Fruit fly (Drosophila melanogaster) whole organism, embryonic: Measurements from ENCODE around the gene Max.

Experiments
- Abd-B ChIP-seq: fragments of 200-800 bp; sonication (Bioruptor generic); optimal IDR thresholded peaks from 2 replicates; lab custom pipeline; 2018; ENCODE audit warnings: missing biosample characterization, mild to moderate bottlenecking, missing genetic modification characterization, moderate library complexity
- Asciz ChIP-seq: fragments of 200-800 bp; sonication (Bioruptor generic); optimal IDR thresholded peaks from 2 replicates; lab custom pipeline; 2017; ENCODE audit warnings: missing biosample characterization, mild to moderate bottlenecking, missing genetic modification characterization, missing genetic modification reagents
- Atf3 ChIP-seq: fragments of 200-800 bp; sonication (Bioruptor generic); optimal IDR thresholded peaks from 3 replicates; lab custom pipeline; 2016; ENCODE audit warnings: missing biosample characterization, missing genetic modification characterization
- Atf6 ChIP-seq: fragments of 200-800 bp; sonication (Bioruptor generic); IDR thresholded peaks from 2 replicates; pipeline ENCODE4 v1.3.6; 2022; ENCODE audit warnings: missing biosample characterization, missing genetic modification characterization
- Awh ChIP-seq: fragments of 200-800 bp; sonication (Bioruptor generic); IDR thresholded peaks from 2 replicates; pipeline ENCODE4, ENCODE4 v1.3.6; 2022; ENCODE audit warnings: missing biosample characterization, missing genetic modification characterization
- B-H2 ChIP-seq: fragments of 200-800 bp; sonication (Bioruptor generic); optimal IDR thresholded peaks from 2 replicates; lab custom pipeline; 2018; ENCODE audit warnings: missing biosample characterization, mild to moderate bottlenecking, missing genetic modification characterization
- Blimp-1 ChIP-seq: fragments of 200-800 bp; sonication (Bioruptor generic); optimal IDR thresholded peaks from 3 replicates; lab custom pipeline; 2018; ENCODE audit warnings: missing biosample characterization, missing genetic modification characterization, mild to moderate bottlenecking, moderate library complexity, missing genetic modification reagents
- CG11456 ChIP-seq: fragments of 200-800 bp; sonication (Bioruptor generic); IDR thresholded peaks from 3 replicates; pipeline ENCODE4 v1.3.6; 2022; ENCODE audit warnings: missing biosample characterization, missing genetic modification characterization
- CG11723 ChIP-seq: fragments of 200-800 bp; sonication (Bioruptor generic); optimal IDR thresholded peaks from 2 replicates; lab custom pipeline; 2017; ENCODE audit warnings: missing biosample characterization, mild to moderate bottlenecking, missing genetic modification characterization
- CG1233 ChIP-seq: fragments of 200-800 bp; sonication (Bioruptor generic); optimal IDR thresholded peaks from 4 replicates; lab custom pipeline; 2018; ENCODE audit warnings: missing biosample characterization, mild to moderate bottlenecking, missing genetic modification characterization
- CG13775 ChIP-seq: fragments of 200-800 bp; sonication (Bioruptor generic); optimal IDR thresholded peaks from 3 replicates; lab custom pipeline; 2017; ENCODE audit warnings: missing biosample characterization, mild to moderate bottlenecking, missing genetic modification characterization
- CG14441 ChIP-seq: fragments of 200-800 bp; sonication (Bioruptor generic); IDR thresholded peaks from 2 replicates; pipeline ENCODE4 v1.3.6; 2022; ENCODE audit warnings: missing biosample characterization, missing genetic modification characterization
- CG14710 ChIP-seq: fragments of 200-800 bp; sonication (Bioruptor generic); optimal IDR thresholded peaks from 3 replicates; lab custom pipeline; 2019; ENCODE audit warnings: missing biosample characterization, mild to moderate bottlenecking, missing genetic modification characterization, moderate library complexity
- CG15479 ChIP-seq: fragments of 200-800 bp; sonication (Bioruptor generic); optimal IDR thresholded peaks from 3 replicates; lab custom pipeline; 2019; ENCODE audit warnings: missing biosample characterization, mild to moderate bottlenecking, missing genetic modification characterization, moderate library complexity
- CG16863 ChIP-seq: fragments of 200-800 bp; sonication (Bioruptor generic); optimal IDR thresholded peaks from 3 replicates; lab custom pipeline; 2016; ENCODE audit warnings: missing biosample characterization, missing genetic modification characterization
- CG17359 ChIP-seq: fragments of 200-800 bp; sonication (Bioruptor generic); optimal IDR thresholded peaks from 3 replicates; lab custom pipeline; 2018; ENCODE audit warnings: missing biosample characterization, mild to moderate bottlenecking, missing genetic modification characterization, moderate library complexity
- CG18476 ChIP-seq: fragments of 200-800 bp; sonication (Bioruptor generic); optimal IDR thresholded peaks from 2 replicates; lab custom pipeline; 2016; ENCODE audit warnings: missing biosample characterization, mild to moderate bottlenecking, missing genetic modification characterization
- CG2129 ChIP-seq: fragments of 200-800 bp; sonication (Bioruptor generic); IDR thresholded peaks from 2 replicates; pipeline ENCODE4 v1.3.6; 2022; ENCODE audit warnings: missing biosample characterization, missing genetic modification characterization; ENCODE audit not compliant: partially characterized antibody
- CG34376 ChIP-seq: fragments of 200-800 bp; sonication (Bioruptor generic); optimal IDR thresholded peaks from 2 replicates; lab custom pipeline; 2018; ENCODE audit warnings: missing biosample characterization, mild to moderate bottlenecking, missing genetic modification characterization
- CG6765 ChIP-seq: fragments of 200-800 bp; sonication (Bioruptor generic); optimal IDR thresholded peaks from 3 replicates; lab custom pipeline; 2017; ENCODE audit warnings: missing biosample characterization, mild to moderate bottlenecking, missing genetic modification characterization
- CG8388 ChIP-seq: fragments of 200-800 bp; sonication (Bioruptor generic); optimal IDR thresholded peaks from 2 replicates; lab custom pipeline; 2019; ENCODE audit warnings: missing biosample characterization, mild to moderate bottlenecking, missing genetic modification characterization, moderate library complexity
- CG8765 ChIP-seq: fragments of 200-800 bp; sonication (Bioruptor generic); IDR thresholded peaks from 2 replicates; pipeline ENCODE4 v1.3.6; 2022; ENCODE audit warnings: missing biosample characterization, missing genetic modification characterization
- Camta ChIP-seq: fragments of 200-800 bp; sonication (Bioruptor generic); optimal IDR thresholded peaks from 2 replicates; lab custom pipeline; 2016; ENCODE audit warnings: missing biosample characterization, missing genetic modification characterization
- CoRest ChIP-seq: fragments of 200-800 bp; sonication (Bioruptor generic); optimal IDR thresholded peaks from 3 replicates; lab custom pipeline; 2018; ENCODE audit warnings: missing biosample characterization, mild to moderate bottlenecking, missing genetic modification characterization, moderate library complexity
- Dbx ChIP-seq: fragments of 200-800 bp; sonication (Bioruptor generic); IDR thresholded peaks from 3 replicates; pipeline ENCODE4 v1.3.6; 2022; ENCODE audit warnings: missing biosample characterization, missing genetic modification characterization
- Fer2 ChIP-seq: fragments of 200-800 bp; sonication (Bioruptor generic); optimal IDR thresholded peaks from 2 replicates; lab custom pipeline; 2018; ENCODE audit warnings: missing biosample characterization, mild to moderate bottlenecking, missing genetic modification characterization, moderate library complexity
- HLH3B ChIP-seq: fragments of 200-800 bp; sonication (Bioruptor generic); IDR thresholded peaks from 2 replicates; pipeline ENCODE4 v1.3.6; 2022; ENCODE audit warnings: missing biosample characterization, missing genetic modification characterization
- HLH54F ChIP-seq: fragments of 200-800 bp; sonication (Bioruptor generic); optimal IDR thresholded peaks from 3 replicates; lab custom pipeline; 2016; ENCODE audit warnings: missing biosample characterization, missing genetic modification characterization
- Hmx ChIP-seq: fragments of 200-800 bp; sonication (Bioruptor generic); optimal IDR thresholded peaks from 2 replicates; lab custom pipeline; 2016; ENCODE audit warnings: missing biosample characterization, missing genetic modification characterization
- Jarid2 ChIP-seq: fragments of 200-800 bp; sonication (Bioruptor generic); optimal IDR thresholded peaks from 3 replicates; lab custom pipeline; 2017; ENCODE audit warnings: mild to moderate bottlenecking, missing biosample characterization, missing genetic modification reagents, missing genetic modification characterization
- Kr ChIP-seq: fragments of 200-800 bp; sonication (Bioruptor generic); optimal IDR thresholded peaks from 2 replicates; lab custom pipeline; 2017; ENCODE audit warnings: missing biosample characterization, mild to moderate bottlenecking, missing genetic modification characterization
- Meics ChIP-seq: fragments of 200-800 bp; sonication (Bioruptor generic); optimal IDR thresholded peaks from 2 replicates; lab custom pipeline; 2017; ENCODE audit warnings: missing biosample characterization, mild to moderate bottlenecking, missing genetic modification characterization
- Rfx ChIP-seq: fragments of 200-800 bp; sonication (Bioruptor generic); IDR thresholded peaks from 2 replicates; pipeline ENCODE4 v1.3.6; 2022; ENCODE audit warnings: missing biosample characterization, missing genetic modification characterization
- Sox100B ChIP-seq: fragments of 200-800 bp; sonication (Bioruptor generic); optimal IDR thresholded peaks from 3 replicates; lab custom pipeline; 2018; ENCODE audit warnings: missing biosample characterization, mild to moderate bottlenecking, missing genetic modification characterization
- ab ChIP-seq: fragments of 200-800 bp; sonication (Bioruptor generic); optimal IDR thresholded peaks from 2 replicates; lab custom pipeline; 2016; ENCODE audit warnings: missing biosample characterization, missing genetic modification characterization
- cato ChIP-seq: fragments of 200-800 bp; sonication (Bioruptor generic); optimal IDR thresholded peaks from 2 replicates; lab custom pipeline; 2016; ENCODE audit warnings: missing biosample characterization, missing genetic modification characterization, borderline replicate concordance
- eyg ChIP-seq: fragments of 200-800 bp; sonication (Bioruptor generic); optimal IDR thresholded peaks from 3 replicates; lab custom pipeline; 2016; ENCODE audit warnings: missing biosample characterization, missing genetic modification characterization
- ftz-f1 ChIP-seq: fragments of 200-800 bp; sonication (Bioruptor generic); optimal IDR thresholded peaks from 2 replicates; lab custom pipeline; 2016; ENCODE audit warnings: missing biosample characterization, missing genetic modification characterization
- gce ChIP-seq: fragments of 200-800 bp; sonication (Bioruptor generic); IDR thresholded peaks from 3 replicates; pipeline ENCODE4 v1.3.6; 2022; ENCODE audit warnings: missing biosample characterization, missing genetic modification characterization
- grn ChIP-seq: fragments of 200-800 bp; sonication (Bioruptor generic); optimal IDR thresholded peaks from 3 replicates; lab custom pipeline; 2017; ENCODE audit warnings: missing biosample characterization, missing genetic modification characterization
- gsb ChIP-seq: fragments of 200-800 bp; sonication (Bioruptor generic); IDR thresholded peaks from 2 replicates; pipeline ENCODE4 v1.3.6; 2022; ENCODE audit warnings: missing biosample characterization, missing genetic modification characterization
- hbn ChIP-seq: fragments of 200-800 bp; sonication (Bioruptor generic); IDR thresholded peaks from 2 replicates; pipeline ENCODE4 v1.3.6; 2022; ENCODE audit warnings: missing biosample characterization, missing genetic modification characterization; ENCODE audit not compliant: partially characterized antibody
- her ChIP-seq: fragments of 200-800 bp; sonication (Bioruptor generic); optimal IDR thresholded peaks from 2 replicates; lab custom pipeline; 2016; ENCODE audit warnings: missing biosample characterization, missing genetic modification characterization
- lbe ChIP-seq: fragments of 200-800 bp; sonication (Bioruptor generic); optimal IDR thresholded peaks from 2 replicates; lab custom pipeline; 2016; ENCODE audit warnings: missing biosample characterization, mild to moderate bottlenecking, missing genetic modification characterization
- lov ChIP-seq, 2 experiments: fragments of 200-800 bp in 1 of 2; fragments of >200 bp in 1 of 2; sonication (Bioruptor generic) in 1 of 2; IDR thresholded peaks in 1 of 2; optimal IDR thresholded peaks in 1 of 2; 2 replicates in 1 of 2; 3 replicates in 1 of 2; pipeline versions ENCODE4 v1.3.6 to Lab custom; 2017 to 2022; ENCODE audit warnings: missing biosample characterization in 1 of 2, missing genetic modification characterization in 1 of 2
- mirr ChIP-seq: fragments of 200-800 bp; sonication (Bioruptor generic); optimal IDR thresholded peaks from 3 replicates; lab custom pipeline; 2018; ENCODE audit warnings: missing biosample characterization, mild to moderate bottlenecking, missing genetic modification characterization
- peb ChIP-seq: fragments of 200-800 bp; sonication (Bioruptor generic); IDR thresholded peaks from 2 replicates; pipeline ENCODE4 v1.3.6; 2022; ENCODE audit warnings: missing biosample characterization, missing genetic modification characterization
- ranshi ChIP-seq: fragments of 200-800 bp; sonication (Bioruptor generic); IDR thresholded peaks from 2 replicates; pipeline ENCODE4 v1.3.6; 2022; ENCODE audit warnings: missing biosample characterization, missing genetic modification characterization
- ssp ChIP-seq: fragments of 200-800 bp; sonication (Bioruptor generic); IDR thresholded peaks from 2 replicates; pipeline ENCODE4 v1.3.6; 2022; ENCODE audit warnings: missing biosample characterization, missing genetic modification characterization
- stc ChIP-seq: fragments of 200-800 bp; sonication (Bioruptor generic); IDR thresholded peaks from 2 replicates; pipeline ENCODE4 v1.3.6; 2022; ENCODE audit warnings: missing biosample characterization, missing genetic modification characterization

The Max gene

DNA sequence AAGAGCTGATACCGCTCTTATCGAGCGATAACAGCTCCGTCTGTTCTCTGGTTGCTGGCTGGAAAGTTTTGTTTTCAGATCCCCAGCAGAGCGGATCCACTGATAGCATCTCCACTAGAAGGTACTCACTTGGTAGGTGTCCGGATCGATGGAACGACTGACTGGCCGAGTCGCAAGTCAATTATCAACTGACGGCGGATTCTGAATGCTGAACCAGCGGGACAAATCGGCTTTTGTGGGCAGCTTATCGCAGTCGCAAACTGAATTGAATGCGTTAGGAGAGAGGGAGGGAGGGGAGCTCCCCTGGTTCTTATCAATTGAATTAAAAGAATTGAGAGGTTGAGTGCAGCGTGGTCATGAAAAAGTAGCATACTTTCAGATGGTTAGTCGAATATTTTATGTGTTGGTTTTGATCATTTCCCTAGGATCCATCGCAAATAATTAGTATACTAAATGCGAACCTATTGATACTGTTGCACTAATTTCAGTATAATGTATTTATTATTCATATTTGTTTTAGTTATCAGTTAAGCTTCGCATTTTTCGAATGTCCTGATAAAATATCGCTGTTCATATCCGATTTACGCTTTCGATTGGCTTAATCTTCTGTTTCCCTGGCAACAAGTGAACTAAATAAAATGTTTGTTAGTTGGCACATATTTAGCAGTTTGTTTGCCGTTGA lies 4.9 kb upstream of the Max start, which contains the start of the genes Aldh7A1 and CG14085:
Gene Aldh7A1 (minus strand): TSS at position 194 of the 682 bp plus-strand sequence.
Gene CG14085 (plus strand): TSS at position 632 of the 682 bp plus-strand sequence.
- no peak for TF ChIP-seq CG11456
- TF ChIP-seq gsb (GFP tag; lab: Robert Waterston, UW): no peak
- TF ChIP-seq Asciz (GFP tag; lab: Kevin White, UChicago): no peak
- no peak for TF ChIP-seq CG8388 (GFP tag; lab: Kevin White, UChicago)
- TF ChIP-seq peb: no peak
- TF ChIP-seq Fer2 (tag; lab: Kevin White, UChicago): no peak
- no peak for TF ChIP-seq CG13775 (GFP tag; lab: Kevin White, UChicago)
- peak; percentile 96 for TF ChIP-seq grn (GFP tag; lab: Kevin White, UChicago)
- TF ChIP-seq Atf6 (GFP tag; lab: Robert Waterston, UW): no peak
- no peak for TF ChIP-seq Dbx (GFP tag; lab: Robert Waterston, UW)
- TF ChIP-seq Abd-B (GFP tag; lab: Kevin White, UChicago): no peak
- TF ChIP-seq CG14441: no peak
- peak; percentile 65 for TF ChIP-seq Jarid2
- no peak for TF ChIP-seq CG15479
- no peak for TF ChIP-seq stc
- TF ChIP-seq Sox100B (GFP tag; lab: Kevin White, UChicago): no peak
- TF ChIP-seq hbn (GFP tag; lab: Robert Waterston, UW): no peak
- TF ChIP-seq gce (GFP tag; lab: Robert Waterston, UW): 0 out of 3 replicates have a peak, but pooled peaks have one; percentile 37
- TF ChIP-seq HLH54F (GFP tag; lab: Kevin White, UChicago): no peak
- no peak for TF ChIP-seq Hmx (GFP tag; lab: Kevin White, UChicago)
- no peak for TF ChIP-seq eyg (GFP tag; lab: Kevin White, UChicago)
- no peak for TF ChIP-seq lbe
- no peak for TF ChIP-seq CoRest
- no peak for TF ChIP-seq CG16863 (GFP tag; lab: Kevin White, UChicago)
- no peak for TF ChIP-seq CG2129
- no peak for TF ChIP-seq Kr
- peak; percentile 90 for TF ChIP-seq CG34376 (GFP tag; lab: Kevin White, UChicago)
- no peak for TF ChIP-seq mirr
- TF ChIP-seq ab (GFP tag; lab: Kevin White, UChicago): no peak
- TF ChIP-seq CG17359 (tag; lab: Kevin White, UChicago): no peak
- no peak for TF ChIP-seq HLH3B (GFP tag; lab: Robert Waterston, UW)
- TF ChIP-seq CG14710 (tag; lab: Kevin White, UChicago): no peak
- TF ChIP-seq CG18476 (GFP tag; lab: Kevin White, UChicago): no peak
- TF ChIP-seq lov (optimal IDR thresholded peaks at IDR 0.05; lab: Kevin White, UChicago): no peak
- no peak for TF ChIP-seq lov (GFP tag; IDR thresholded peaks at IDR 0.05; lab: Robert Waterston, UW)
- no peak for TF ChIP-seq ssp
- TF ChIP-seq Atf3: no peak
- no peak for TF ChIP-seq CG11723 (GFP tag; lab: Kevin White, UChicago)
- TF ChIP-seq Blimp-1 (GFP tag; lab: Kevin White, UChicago): no peak
- TF ChIP-seq Meics: no peak
- TF ChIP-seq her (GFP tag; lab: Kevin White, UChicago): no peak
- TF ChIP-seq ftz-f1: peak; percentile 36
- no peak for TF ChIP-seq cato (GFP tag; lab: Kevin White, UChicago)
- TF ChIP-seq CG1233 (GFP tag; lab: Kevin White, UChicago): no peak
- no peak for TF ChIP-seq Awh (GFP tag; lab: Robert Waterston, UW)
- TF ChIP-seq CG6765: no peak
- no peak for TF ChIP-seq ranshi (GFP tag; lab: Robert Waterston, UW)
- TF ChIP-seq Camta: no peak
- no peak for TF ChIP-seq B-H2 (GFP tag; lab: Kevin White, UChicago)
- no peak for TF ChIP-seq CG8765 (GFP tag; lab: Robert Waterston, UW)
- peak; percentile 21; the same call in 1 of the 2 replicates for TF ChIP-seq Rfx (GFP tag; lab: Robert Waterston, UW)
